Worm (Caenorhabditis elegans): ENCODE results near the gene nlp-56.

ce11 chrIV:14792602-14793232, 8.2 kb upstream of the nlp-56 start, which contains the start of gene gdi-1:
- TF ChIP-seq ztf-29 (GFP tag; IDR thresholded peaks at IDR 0.05) (no peak), med-1 (GFP tag; optimal IDR thresholded peaks at IDR 0.05; ENCODE audit: insufficient read depth) (no peak), flt-1 (GFP tag; IDR thresholded peaks at IDR 0.05) (no peak), T22C8.4 (GFP tag; IDR thresholded peaks at IDR 0.05) (no peak), ztf-23 (GFP tag; IDR thresholded peaks at IDR 0.05) (no peak)

All from whole organism, midembryonic.